Worm (Caenorhabditis elegans) whole organism, L1 larva: ENCODE results near the gene C31H2.4.

Source experiments
- lin-15B ChIP-seq: fragments of 150-350 bp; sonication (generic microtip); optimal IDR thresholded peaks from 3 replicates; lab custom pipeline; 2014; ENCODE audit warnings: missing biosample characterization, missing genetic modification characterization
- unc-62 ChIP-seq: fragments of 150-350 bp; optimal IDR thresholded peaks from 2 replicates; lab custom pipeline; 2014; ENCODE audit warnings: missing biosample characterization, missing genetic modification reagents, missing genetic modification characterization

DNA sequence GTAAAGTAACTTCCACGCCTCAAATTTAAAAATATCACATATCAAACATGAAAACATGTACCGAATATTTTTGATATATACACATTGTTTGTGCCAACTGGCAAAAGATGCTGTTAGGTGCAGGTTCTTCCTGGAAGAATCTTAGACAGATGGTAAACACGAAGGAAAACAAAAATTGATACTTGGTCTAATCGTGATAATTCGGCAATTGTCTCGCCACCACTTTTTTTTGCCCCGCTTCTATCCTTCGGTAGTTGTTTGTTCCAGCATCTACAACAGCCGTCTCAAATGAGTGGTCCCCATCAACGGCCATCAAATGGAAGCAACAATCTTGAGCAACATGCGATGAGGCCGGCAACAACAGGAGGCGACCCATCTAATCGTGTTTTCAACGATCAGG, 38.0 kb upstream of the C31H2.4 start:
- TF ChIP-seq unc-62 (GFP tag; lab: Kevin White, UChicago) = no peak
- TF ChIP-seq lin-15B (tag; lab: Kevin White, UChicago) = no peak
